Worm (Caenorhabditis elegans) whole organism, L4/young adult: ENCODE results near the gene Y62F5A.9.

ENCODE experiments used
- W03F9.2 ChIP-seq: fragments of 150-350 bp; optimal IDR thresholded peaks from 2 replicates; lab custom pipeline; 2014; ENCODE audit warnings: missing biosample characterization, missing genetic modification characterization
- him-1 ChIP-seq: sonication (generic microtip); optimal IDR thresholded peaks from 2 replicates; lab custom pipeline; 2016; ENCODE audit warnings: missing genotype, missing genetic modification reagents, missing genetic modification characterization, missing compliant biosample characterization

DNA sequence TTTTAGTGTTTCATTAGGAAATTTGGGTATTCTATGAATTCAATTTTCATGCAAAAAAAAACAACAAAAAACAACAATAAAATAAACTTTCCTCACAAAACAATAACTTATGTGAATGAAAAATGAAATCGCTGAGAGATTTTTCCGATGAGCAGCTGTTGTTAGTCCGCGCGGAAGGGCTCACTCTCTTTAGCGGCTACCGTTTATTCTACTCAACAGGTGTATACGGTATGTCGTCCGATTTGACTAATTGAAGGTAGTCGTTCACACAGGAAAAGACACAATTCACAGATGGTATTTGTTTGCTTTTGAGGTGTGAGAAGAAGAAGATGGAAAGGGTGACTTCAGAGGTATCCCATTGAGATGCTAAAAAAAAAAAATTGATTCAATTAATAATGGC lies 30.0 kb upstream of the Y62F5A.9 start:
- TF ChIP-seq him-1 (tag; lab: Kevin White, UChicago): no peak
- no peak for TF ChIP-seq W03F9.2
